Worm (Caenorhabditis elegans) whole organism, late embryonic: Measurements from ENCODE around the gene Y40C5A.4.

Source experiments
- elt-4 ChIP-seq: sonication (generic microtip); optimal IDR thresholded peaks from 2 replicates; lab custom pipeline; 2016; ENCODE audit warnings: missing genetic modification characterization, missing compliant biosample characterization
- hlh-15 ChIP-seq: sonication (generic microtip); optimal IDR thresholded peaks from 2 replicates; lab custom pipeline; 2016; ENCODE audit warnings: missing genetic modification characterization, missing compliant biosample characterization
- pax-1 ChIP-seq: fragments of 150-350 bp; optimal IDR thresholded peaks from 2 replicates; lab custom pipeline; 2014; ENCODE audit warnings: missing biosample characterization, missing genetic modification characterization
- pqm-1 ChIP-seq: sonication (generic microtip); optimal IDR thresholded peaks from 2 replicates; lab custom pipeline; 2016; ENCODE audit warnings: missing genetic modification characterization, missing compliant biosample characterization
- rnt-1 ChIP-seq: sonication (generic microtip); optimal IDR thresholded peaks from 2 replicates; lab custom pipeline; 2016; ENCODE audit warnings: missing genetic modification characterization, missing compliant biosample characterization

ce11 chrIV:7326613-7327149 is 38.2 kb downstream of the Y40C5A.4 start, which contains the start of gene ifo-1:
- TF ChIP-seq elt-4 (tag; lab: Kevin White, UChicago): no peak
- no peak for TF ChIP-seq pax-1 (tag; lab: Kevin White, UChicago)
- no peak for TF ChIP-seq rnt-1 (tag; lab: Kevin White, UChicago)
- TF ChIP-seq hlh-15 (tag; lab: Kevin White, UChicago): no peak
- TF ChIP-seq pqm-1 (tag; lab: Kevin White, UChicago): no peak
